Worm (Caenorhabditis elegans) whole organism, L2 larva: ENCODE measurements around the gene C07D8.5.

Experiments used
- C34F6.9 ChIP-seq: fragments of 150-350 bp; optimal IDR thresholded peaks from 2 replicates; lab custom pipeline; 2014; ENCODE audit warnings: missing biosample characterization, missing genetic modification characterization
- F13H6.1 ChIP-seq: sonication (generic microtip); optimal IDR thresholded peaks from 2 replicates; lab custom pipeline; 2016; ENCODE audit warnings: missing genetic modification characterization, missing compliant biosample characterization
- R02D3.7 ChIP-seq: fragments of 150-350 bp; optimal IDR thresholded peaks from 2 replicates; lab custom pipeline; 2014; ENCODE audit warnings: missing biosample characterization, missing genetic modification characterization
- Y55F3AM.14 ChIP-seq: fragments of 200-800 bp; sonication (Bioruptor generic); optimal IDR thresholded peaks from 2 replicates; lab custom pipeline; 2018; ENCODE audit warnings: mild to moderate bottlenecking, missing genetic modification characterization, missing compliant biosample characterization
- alr-1 ChIP-seq: fragments of 150-350 bp; optimal IDR thresholded peaks from 2 replicates; lab custom pipeline; 2014; ENCODE audit warnings: missing biosample characterization, missing genetic modification characterization
- blmp-1 ChIP-seq: sonication (generic microtip); optimal IDR thresholded peaks from 2 replicates; lab custom pipeline; 2017; ENCODE audit warnings: missing genetic modification characterization, mild to moderate bottlenecking, missing compliant biosample characterization, antibody characterized with exemption, moderate library complexity; ENCODE audit not compliant: insufficient read depth
- ceh-16 ChIP-seq: fragments of 150-350 bp; optimal IDR thresholded peaks from 2 replicates; lab custom pipeline; 2014; ENCODE audit warnings: missing biosample characterization, missing genetic modification characterization
- ceh-82 ChIP-seq: fragments of 150-350 bp; optimal IDR thresholded peaks from 2 replicates; lab custom pipeline; 2014; ENCODE audit warnings: missing biosample characterization, missing genetic modification characterization
- dmd-4 ChIP-seq: sonication (generic microtip); optimal IDR thresholded peaks from 2 replicates; lab custom pipeline; 2017; ENCODE audit warnings: missing biosample characterization, missing genetic modification characterization
- egl-27 ChIP-seq: sonication (generic microtip); optimal IDR thresholded peaks from 3 replicates; lab custom pipeline; 2017; ENCODE audit warnings: missing biosample characterization, missing genetic modification reagents, missing genetic modification characterization
- elt-1 ChIP-seq: fragments of 150-350 bp; optimal IDR thresholded peaks from 2 replicates; lab custom pipeline; 2014; ENCODE audit warnings: missing biosample characterization, missing genetic modification characterization
- elt-3 ChIP-seq: sonication (generic microtip); optimal IDR thresholded peaks from 2 replicates; lab custom pipeline; 2017; ENCODE audit warnings: missing biosample characterization, missing genetic modification characterization
- fos-1 ChIP-seq: fragments of 150-350 bp; optimal IDR thresholded peaks from 2 replicates; lab custom pipeline; 2014; ENCODE audit warnings: missing biosample characterization, missing genetic modification characterization
- gmeb-1 ChIP-seq: fragments of 150-350 bp; optimal IDR thresholded peaks from 2 replicates; lab custom pipeline; 2014; ENCODE audit warnings: missing biosample characterization, missing genetic modification characterization
- lin-11 ChIP-seq: fragments of 150-350 bp; sonication (generic microtip); optimal IDR thresholded peaks from 2 replicates; lab custom pipeline; 2014; ENCODE audit warnings: missing biosample characterization, missing genetic modification characterization, inconsistent platforms, mixed read lengths
- lin-39 ChIP-seq: fragments of 150-350 bp; optimal IDR thresholded peaks from 2 replicates; lab custom pipeline; 2014; ENCODE audit warnings: missing biosample characterization, missing genetic modification reagents, missing genetic modification characterization
- lsy-2 ChIP-seq, 2 experiments: fragments of 150-350 bp in 1 of 2; sonication (generic microtip) in 1 of 2; optimal IDR thresholded peaks; 2 replicates each; lab custom pipeline; 2014 to 2017; ENCODE audit warnings: missing biosample characterization in 2 of 2, missing genetic modification characterization in 2 of 2
- mab-5 ChIP-seq: fragments of 150-350 bp; optimal IDR thresholded peaks from 2 replicates; lab custom pipeline; 2014; ENCODE audit warnings: missing biosample characterization, missing genetic modification characterization
- mdl-1 ChIP-seq, 2 experiments: fragments of 150-350 bp in 1 of 2; sonication (generic microtip) in 1 of 2; optimal IDR thresholded peaks; 2 replicates each; lab custom pipeline; 2017; ENCODE audit warnings: missing biosample characterization in 2 of 2, missing genetic modification characterization in 2 of 2
- nhr-10 ChIP-seq: sonication (generic microtip); optimal IDR thresholded peaks from 2 replicates; lab custom pipeline; 2017; ENCODE audit warnings: missing biosample characterization, missing genetic modification characterization
- nhr-11 ChIP-seq: fragments of 150-350 bp; optimal IDR thresholded peaks from 2 replicates; lab custom pipeline; 2014; ENCODE audit warnings: missing biosample characterization, missing genetic modification characterization
- nhr-12 ChIP-seq: fragments of 150-350 bp; optimal IDR thresholded peaks from 2 replicates; lab custom pipeline; 2014; ENCODE audit warnings: missing biosample characterization, missing genetic modification characterization
- nhr-129 ChIP-seq: fragments of 150-350 bp; optimal IDR thresholded peaks from 2 replicates; lab custom pipeline; 2014; ENCODE audit warnings: missing biosample characterization, missing genetic modification characterization
- nhr-21 ChIP-seq: fragments of 150-350 bp; optimal IDR thresholded peaks from 2 replicates; lab custom pipeline; 2014; ENCODE audit warnings: missing biosample characterization, missing genetic modification characterization
- nhr-23 ChIP-seq: fragments of 150-350 bp; optimal IDR thresholded peaks from 2 replicates; lab custom pipeline; 2014; ENCODE audit warnings: missing biosample characterization, missing genetic modification reagents, missing genetic modification characterization
- nhr-6 ChIP-seq: fragments of 150-350 bp; optimal IDR thresholded peaks from 2 replicates; lab custom pipeline; 2014; ENCODE audit warnings: missing biosample characterization, missing genetic modification characterization
- peb-1 ChIP-seq: fragments of 150-350 bp; optimal IDR thresholded peaks from 2 replicates; lab custom pipeline; 2014; ENCODE audit warnings: missing biosample characterization, missing genetic modification characterization
- sem-4 ChIP-seq: fragments of 150-350 bp; optimal IDR thresholded peaks from 2 replicates; lab custom pipeline; 2014; ENCODE audit warnings: missing biosample characterization, missing genetic modification reagents, missing genetic modification characterization
- skn-1 ChIP-seq: sonication (generic microtip); optimal IDR thresholded peaks from 2 replicates; lab custom pipeline; 2017; ENCODE audit warnings: missing biosample characterization, missing genetic modification characterization
- sma-3 ChIP-seq: sonication (generic microtip); optimal IDR thresholded peaks from 2 replicates; lab custom pipeline; 2016; ENCODE audit warnings: missing genetic modification reagents, missing genetic modification characterization, missing compliant biosample characterization
- sma-9 ChIP-seq, 2 experiments: fragments of 150-350 bp in 1 of 2; sonication (generic microtip) in 1 of 2; optimal IDR thresholded peaks; 2 replicates each; lab custom pipeline; 2014 to 2016; ENCODE audit warnings: missing genetic modification characterization in 2 of 2, mild to moderate bottlenecking in 1 of 2, missing biosample characterization in 1 of 2, missing compliant biosample characterization in 1 of 2, missing genetic modification reagents in 1 of 2, moderate library complexity in 1 of 2
- unc-39 ChIP-seq: fragments of 150-350 bp; optimal IDR thresholded peaks from 2 replicates; lab custom pipeline; 2014; ENCODE audit warnings: missing biosample characterization, missing genetic modification characterization
- unc-55 ChIP-seq: fragments of 150-350 bp; sonication (generic microtip); optimal IDR thresholded peaks from 3 replicates; lab custom pipeline; 2014; ENCODE audit warnings: missing biosample characterization, missing genetic modification reagents, missing genetic modification characterization
- unc-62 ChIP-seq: fragments of 150-350 bp; optimal IDR thresholded peaks from 2 replicates; lab custom pipeline; 2014; ENCODE audit warnings: missing biosample characterization, missing genetic modification reagents, missing genetic modification characterization
- zag-1 ChIP-seq: fragments of 150-350 bp; optimal IDR thresholded peaks from 2 replicates; lab custom pipeline; 2014; ENCODE audit warnings: missing biosample characterization, missing genetic modification characterization
- ztf-1 ChIP-seq: fragments of 200-800 bp; sonication (Bioruptor generic); conservative IDR thresholded peaks from 2 replicates; pipeline ENCODE4 v1.3.6; 2022; ENCODE audit warnings: missing genetic modification characterization, missing compliant biosample characterization
- ztf-11 ChIP-seq: sonication (generic microtip); optimal IDR thresholded peaks from 2 replicates; lab custom pipeline; 2017; ENCODE audit warnings: missing biosample characterization, missing genetic modification characterization
- ztf-4 ChIP-seq: fragments of 150-350 bp; optimal IDR thresholded peaks from 2 replicates; lab custom pipeline; 2014; ENCODE audit warnings: missing biosample characterization, missing genetic modification characterization

The C07D8.5 gene

DNA sequence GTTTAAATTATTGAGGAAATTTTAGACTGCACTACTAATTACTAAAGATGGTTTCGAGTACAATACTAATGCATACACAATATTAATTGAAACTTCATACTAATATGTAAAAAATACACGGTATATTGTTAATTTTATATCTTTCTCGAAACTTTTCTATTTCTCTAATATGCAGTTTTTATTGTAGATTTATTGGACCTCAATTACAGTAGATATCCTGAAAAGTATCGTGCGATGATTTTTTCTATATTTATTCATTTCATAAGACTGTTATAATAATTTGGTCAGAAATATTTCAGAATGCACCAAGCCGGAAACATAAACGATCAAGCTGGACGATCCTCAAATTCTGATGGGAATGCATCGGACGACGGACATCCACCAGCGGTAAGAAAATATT is at the start of gene C07D8.5:
C07D8.5 (plus strand) TSS at position 301 of the 400 bp plus-strand sequence.
- TF ChIP-seq blmp-1 (no peak), nhr-10 (tag; lab: Kevin White, UChicago) (no peak), nhr-23 (tag; lab: Kevin White, UChicago) (no peak), nhr-6 (tag; lab: Kevin White, UChicago) (no peak), ztf-1 (GFP tag; lab: Robert Waterston, UW) (no peak), sma-9 (GFP tag; optimal IDR thresholded peaks at IDR 0.05; lab: Kevin White, UChicago) (no peak), sma-9 (tag; optimal IDR thresholded peaks at IDR 0.05; lab: Kevin White, UChicago) (no peak), dmd-4 (tag; lab: Kevin White, UChicago) (no peak), lin-11 (tag; lab: Kevin White, UChicago) (no peak), sem-4 (tag; lab: Kevin White, UChicago) (no peak)
- TF ChIP-seq, all 48 proteins: peak for 0

DNA sequence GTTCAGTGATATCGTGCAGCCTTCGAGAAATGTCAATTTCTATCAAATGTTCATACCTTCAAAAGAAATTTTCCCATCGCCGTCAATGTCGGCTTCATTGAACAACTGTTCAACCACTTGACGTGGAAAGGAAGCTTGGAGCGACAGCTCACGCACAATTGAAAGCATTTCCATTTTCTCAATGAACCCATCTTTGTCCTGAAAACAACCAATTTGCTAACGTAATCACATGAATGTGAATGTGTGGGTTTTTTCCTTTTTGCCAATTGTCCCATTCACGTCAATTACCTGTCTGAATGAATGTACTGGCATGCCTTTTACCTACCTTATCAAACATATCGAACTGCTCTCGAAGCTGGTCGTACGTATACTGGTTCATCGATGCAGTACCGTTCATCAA is 47.5 kb upstream of the C07D8.5 start:
- no peak for TF ChIP-seq Y55F3AM.14 (GFP tag; lab: Kevin White, UChicago)
- no peak for TF ChIP-seq ztf-11
- no peak for TF ChIP-seq lin-39 (tag; lab: Kevin White, UChicago)
- no peak for TF ChIP-seq C34F6.9 (tag; lab: Kevin White, UChicago)
- no peak for TF ChIP-seq peb-1
- no peak for TF ChIP-seq gmeb-1 (tag; lab: Kevin White, UChicago)
- TF ChIP-seq unc-39, result no peak
- no peak for TF ChIP-seq blmp-1
- no peak for TF ChIP-seq alr-1 (tag; lab: Kevin White, UChicago)
- no peak for TF ChIP-seq elt-1 (tag; lab: Kevin White, UChicago)
- no peak for TF ChIP-seq F13H6.1
- TF ChIP-seq ceh-82 (tag; lab: Kevin White, UChicago), result no peak
- no peak for TF ChIP-seq skn-1 (tag; lab: Kevin White, UChicago)
- TF ChIP-seq ztf-4 (tag; lab: Kevin White, UChicago), result no peak
- no peak for TF ChIP-seq mdl-1 (tag; optimal IDR thresholded peaks at IDR 0.05; lab: Kevin White, UChicago)
- no peak for TF ChIP-seq R02D3.7
- no peak for TF ChIP-seq nhr-11 (tag; lab: Kevin White, UChicago)
- no peak for TF ChIP-seq sma-3 (GFP tag; lab: Kevin White, UChicago)
- no peak for TF ChIP-seq zag-1 (tag; lab: Kevin White, UChicago)
- TF ChIP-seq dmd-4 (tag; lab: Kevin White, UChicago), result no peak

DNA sequence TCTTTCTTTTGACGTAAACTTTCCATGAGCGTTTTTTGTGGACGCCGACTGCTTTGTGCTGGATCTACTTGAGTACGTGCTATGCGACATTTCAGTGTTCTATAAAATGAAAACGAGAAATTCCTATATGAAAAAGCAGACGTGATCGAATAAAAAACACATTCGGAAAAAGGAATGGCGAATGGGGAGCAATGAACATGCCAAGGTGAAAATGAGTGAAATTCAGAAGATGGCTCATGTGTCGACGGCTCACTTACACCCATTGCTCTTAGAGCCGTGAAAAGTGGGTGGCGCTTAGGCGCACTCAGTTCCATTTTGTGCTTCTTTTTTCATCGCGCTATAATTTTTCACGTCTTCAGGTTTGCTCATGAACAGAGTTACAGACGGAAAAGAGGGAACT is 45.2 kb upstream of the C07D8.5 start, which contains the start of gene K03A1.4:
K03A1.4 (minus strand) TSS at position 101 of the 400 bp plus-strand sequence.
- TF ChIP-seq C34F6.9 (tag; lab: Kevin White, UChicago) (no peak), sem-4 (tag; lab: Kevin White, UChicago) (no peak), lsy-2 (tag; optimal IDR thresholded peaks at IDR 0.05; lab: Kevin White, UChicago) (no peak), egl-27 (tag; lab: Kevin White, UChicago) (no peak), nhr-12 (tag; lab: Kevin White, UChicago) (no peak), mab-5 (tag; lab: Kevin White, UChicago) (no peak), nhr-21 (tag; lab: Kevin White, UChicago) (no peak), nhr-23 (tag; lab: Kevin White, UChicago) (no peak), fos-1 (tag; lab: Kevin White, UChicago) (no peak), gmeb-1 (tag; lab: Kevin White, UChicago) (no peak), skn-1 (tag; lab: Kevin White, UChicago) (no peak), nhr-10 (tag; lab: Kevin White, UChicago) (no peak), unc-62 (GFP tag; lab: Kevin White, UChicago) (no peak), nhr-6 (tag; lab: Kevin White, UChicago) (no peak), unc-55 (no peak), ceh-16 (tag; lab: Kevin White, UChicago) (no peak), nhr-129 (no peak)

DNA sequence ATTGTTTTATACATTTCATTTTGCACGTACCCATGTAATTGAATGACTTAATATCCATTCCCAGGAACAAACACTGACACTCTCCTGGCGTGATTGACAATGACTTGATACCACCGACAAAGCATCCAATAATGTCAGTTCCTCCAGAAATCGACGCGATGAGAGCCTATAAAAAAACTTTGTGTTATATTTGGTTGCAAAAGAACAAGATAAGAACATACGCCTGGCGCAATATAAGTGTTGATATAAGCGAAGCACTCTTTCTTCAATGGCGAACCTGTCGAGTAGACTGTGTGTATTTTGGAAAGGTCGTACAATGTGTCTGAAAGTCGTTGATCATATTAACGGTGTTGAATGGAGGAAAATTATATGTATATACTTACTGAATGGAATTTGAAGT is 40.7 kb upstream of the C07D8.5 start:
- peak; percentile 10 for TF ChIP-seq fos-1 (tag; lab: Kevin White, UChicago)
- TF ChIP-seq lsy-2 (tag; optimal IDR thresholded peaks at IDR 0.05; lab: Kevin White, UChicago), result no peak
- TF ChIP-seq elt-3 (tag; lab: Kevin White, UChicago), result no peak
